Worm (Caenorhabditis elegans) whole organism, midembryonic: ENCODE results near the gene K08H2.7.

ENCODE experiments used
- T22C8.4 ChIP-seq: fragments of 200-800 bp; sonication (Bioruptor generic); IDR thresholded peaks from 2 replicates; pipeline ENCODE4 v1.3.6; 2022; ENCODE audit warnings: missing genetic modification characterization, missing compliant biosample characterization
- cog-1 ChIP-seq: sonication (generic microtip); optimal IDR thresholded peaks from 2 replicates; lab custom pipeline; 2016; ENCODE audit warnings: missing genetic modification characterization, missing compliant biosample characterization
- flt-1 ChIP-seq: fragments of 200-800 bp; sonication (Bioruptor generic); IDR thresholded peaks from 2 replicates; pipeline ENCODE4 v1.3.6; 2022; ENCODE audit warnings: missing genetic modification characterization, missing compliant biosample characterization
- klf-2 ChIP-seq: fragments of 200-800 bp; sonication (Bioruptor generic); conservative IDR thresholded peaks from 2 replicates; pipeline ENCODE4 v1.3.6; 2022; ENCODE audit warnings: missing genetic modification reagents, missing genetic modification characterization, missing compliant biosample characterization
- med-1 ChIP-seq: sonication (generic microtip); optimal IDR thresholded peaks from 2 replicates; lab custom pipeline; 2017; ENCODE audit warnings: missing genetic modification characterization, mild to moderate bottlenecking, missing compliant biosample characterization, antibody characterized with exemption, missing genetic modification reagents; ENCODE audit not compliant: insufficient read depth
- ref-1 ChIP-seq: fragments of 200-800 bp; sonication (Bioruptor generic); conservative IDR thresholded peaks from 2 replicates; pipeline ENCODE4 v1.3.6; 2022; ENCODE audit warnings: missing genetic modification reagents, missing genetic modification characterization, missing compliant biosample characterization
- tab-1 ChIP-seq: fragments of 200-800 bp; sonication (Bioruptor generic); IDR thresholded peaks from 2 replicates; pipeline ENCODE4 v1.3.6; 2022; ENCODE audit warnings: missing genetic modification characterization, missing compliant biosample characterization
- ztf-23 ChIP-seq: fragments of 200-800 bp; sonication (Bioruptor generic); IDR thresholded peaks from 2 replicates; pipeline ENCODE4 v1.3.6; 2022; ENCODE audit warnings: missing genetic modification reagents, missing genetic modification characterization, missing compliant biosample characterization
- ztf-29 ChIP-seq: fragments of 200-800 bp; sonication (Bioruptor generic); IDR thresholded peaks from 2 replicates; pipeline ENCODE4 v1.3.6; 2022; ENCODE audit warnings: missing genetic modification reagents, missing genetic modification characterization, missing compliant biosample characterization

DNA sequence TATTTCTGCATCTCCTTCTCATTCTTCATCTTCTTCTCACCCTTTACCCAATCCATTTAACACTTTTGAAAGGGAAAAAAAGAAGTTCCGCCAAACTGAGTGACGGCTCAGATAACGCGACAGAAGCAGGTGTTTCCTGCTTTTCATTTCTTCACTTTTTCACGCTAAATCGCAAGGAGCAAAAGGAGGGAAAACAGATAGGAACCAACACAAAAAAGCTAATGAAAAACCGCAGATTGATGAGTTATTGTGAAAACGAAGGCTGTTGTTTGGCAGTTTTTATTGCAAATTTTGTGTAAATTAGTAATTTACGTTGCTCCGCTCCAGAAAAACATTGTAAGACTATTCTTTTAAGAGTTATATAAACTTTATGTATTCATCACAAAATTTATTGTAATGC, 47.9 kb downstream of the K08H2.7 start:
- TF ChIP-seq flt-1, result no peak
- no peak for TF ChIP-seq T22C8.4
- TF ChIP-seq klf-2, result no peak
- no peak for TF ChIP-seq ztf-23 (GFP tag; lab: Robert Waterston, UW)
- TF ChIP-seq cog-1 (tag; lab: Kevin White, UChicago), result no peak
- no peak for TF ChIP-seq med-1 (GFP tag; lab: Kevin White, UChicago)
- no peak for TF ChIP-seq tab-1 (GFP tag; lab: Robert Waterston, UW)
- TF ChIP-seq ztf-29 (GFP tag; lab: Robert Waterston, UW), result no peak
- no peak for TF ChIP-seq ref-1
